Fruit fly (Drosophila melanogaster) whole organism, adult: ENCODE data around the gene CG14300.

Experiments used
- CG12768 ChIP-seq: fragments of 200-800 bp; sonication (Bioruptor generic); optimal IDR thresholded peaks from 2 replicates; lab custom pipeline; 2017; ENCODE audit warnings: missing biosample characterization, missing genetic modification characterization, mild to moderate bottlenecking, moderate library complexity, missing genetic modification reagents
- CG14711 ChIP-seq: fragments of 200-800 bp; sonication (Bioruptor generic); optimal IDR thresholded peaks from 2 replicates; lab custom pipeline; 2018; ENCODE audit warnings: missing biosample characterization, mild to moderate bottlenecking, missing genetic modification characterization, moderate library complexity
- CG33017 ChIP-seq: fragments of 200-800 bp; sonication (Bioruptor generic); optimal IDR thresholded peaks from 2 replicates; lab custom pipeline; 2018; ENCODE audit warnings: missing biosample characterization, mild to moderate bottlenecking, missing genetic modification characterization, moderate library complexity
- toe ChIP-seq: fragments of 200-800 bp; sonication (Bioruptor generic); optimal IDR thresholded peaks from 2 replicates; lab custom pipeline; 2016; ENCODE audit warnings: missing biosample characterization, missing genetic modification characterization

DNA sequence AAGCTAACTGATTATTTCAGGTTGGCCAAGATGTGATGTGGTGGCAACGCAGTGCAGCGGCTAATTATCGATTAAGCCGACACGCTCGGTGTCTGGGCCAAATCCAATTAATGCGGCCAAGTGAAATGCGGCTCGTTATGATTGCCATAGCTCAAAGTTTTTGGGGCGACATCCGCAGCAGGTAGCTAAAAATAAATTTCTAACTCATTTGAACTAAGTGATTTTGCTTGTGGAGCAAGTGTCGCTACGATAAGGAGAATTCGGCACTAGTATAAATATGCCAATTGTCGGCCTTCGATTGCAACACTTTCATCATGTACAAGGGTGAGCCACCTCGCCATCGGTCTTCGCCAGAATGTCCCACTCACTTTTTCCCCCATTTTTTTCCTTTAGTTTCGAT, 1.4 kb upstream of the CG14300 start, which contains the start of gene CG34282:
- TF ChIP-seq CG33017 (tag; lab: Kevin White, UChicago) (no peak), toe (GFP tag; lab: Kevin White, UChicago) (no peak), CG14711 (no peak), CG12768 (GFP tag; lab: Kevin White, UChicago) (no peak)
